Fruit fly (Drosophila melanogaster): ENCODE data around the gene CG3386.

Gene CG3386

DNA sequence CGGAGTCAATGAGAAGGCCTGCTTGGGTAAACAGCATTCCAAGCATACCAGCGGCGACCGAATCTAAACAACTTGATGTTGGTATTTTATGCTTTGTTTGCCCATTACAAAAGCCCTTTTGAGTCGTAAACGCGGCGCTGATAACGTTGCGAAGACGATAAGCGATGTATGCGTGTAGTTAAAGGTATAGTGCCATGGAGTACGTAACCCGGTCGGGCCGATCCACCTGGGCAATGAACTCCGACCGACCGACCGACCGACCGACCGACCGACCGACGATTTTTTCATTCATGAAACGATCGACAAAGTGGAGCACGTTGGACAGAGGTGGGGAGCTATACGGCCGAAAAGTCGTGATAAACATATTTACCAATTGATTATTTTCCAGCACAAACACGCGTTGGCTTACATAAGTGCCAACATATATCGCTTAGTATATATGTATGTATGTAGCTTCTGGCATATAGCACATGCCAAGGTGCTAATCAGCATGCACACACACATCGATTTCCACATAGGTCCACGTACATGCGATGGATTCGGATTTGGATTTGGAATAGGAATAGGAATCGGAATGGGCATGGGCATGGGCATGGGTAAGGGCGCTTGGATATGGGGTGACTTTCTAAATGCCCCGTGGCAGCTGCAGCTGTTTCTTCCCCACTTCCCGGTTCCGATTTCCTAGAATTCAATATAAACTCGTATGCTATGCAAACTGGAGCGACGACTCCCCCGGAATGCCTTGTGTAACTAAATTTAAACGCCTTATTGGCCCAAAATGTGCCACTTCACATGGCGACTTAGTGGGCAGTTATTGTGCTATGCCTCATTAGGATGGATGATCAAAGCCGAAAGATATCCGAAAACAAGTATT is 39.2 kb downstream of the CG3386 start (continued):
- no peak for TF ChIP-seq Tbp (GFP tag; optimal IDR thresholded peaks at IDR 0.05)
- peak; percentile 24 for TF ChIP-seq p53 (GFP tag; optimal IDR thresholded peaks at IDR 0.05)
- TF ChIP-seq Stat92E (GFP tag; optimal IDR thresholded peaks at IDR 0.05): peak in 1 of 3 experiments; percentile 68
- TF ChIP-seq CG2202 (tag; optimal IDR thresholded peaks at IDR 0.05): peak; percentile 38
- TF ChIP-seq Chrac-16 (GFP tag; optimal IDR thresholded peaks at IDR 0.05): no peak
- no peak for TF ChIP-seq pzg (GFP tag; optimal IDR thresholded peaks at IDR 0.05)
- peak; percentile 12 for TF ChIP-seq NC2α (GFP tag; optimal IDR thresholded peaks at IDR 0.05)
- no peak for TF ChIP-seq CG12942 (GFP tag; optimal IDR thresholded peaks at IDR 0.05)
- TF ChIP-seq Hr78 (GFP tag; optimal IDR thresholded peaks at IDR 0.05): peak in 1 of 2 experiments; percentile 98
- TF ChIP-seq CG30020 (tag; optimal IDR thresholded peaks at IDR 0.05): no peak
- no peak for TF ChIP-seq Poxn (GFP tag; IDR thresholded peaks at IDR 0.05)
- 0 out of 3 replicates have a peak, but pooled peaks have one; percentile 6 for TF ChIP-seq otp (GFP tag; IDR thresholded peaks at IDR 0.05)
- TF ChIP-seq Six4 (GFP tag; optimal IDR thresholded peaks at IDR 0.05): no peak
- no peak for TF ChIP-seq Hr3 (GFP tag; optimal IDR thresholded peaks at IDR 0.05)
- TF ChIP-seq trem (tag; optimal IDR thresholded peaks at IDR 0.05): no peak
- TF ChIP-seq GATAe (GFP tag; conservative IDR thresholded peaks at IDR 0.05): no peak
- peak; percentile 78 for TF ChIP-seq mirr (GFP tag; optimal IDR thresholded peaks at IDR 0.05)
- peak; percentile 31 for TF ChIP-seq Mad (GFP tag; optimal IDR thresholded peaks at IDR 0.05)
- TF ChIP-seq kay (GFP tag; optimal IDR thresholded peaks at IDR 0.05): no peak
- TF ChIP-seq CG32767 (GFP tag; IDR thresholded peaks at IDR 0.05): no peak
- peak; percentile 44 for TF ChIP-seq CG17568 (GFP tag; optimal IDR thresholded peaks at IDR 0.05)
- TF ChIP-seq zfh2 (GFP tag; optimal IDR thresholded peaks at IDR 0.05): no peak
- no peak for TF ChIP-seq ato (GFP tag; IDR thresholded peaks at IDR 0.05; ENCODE audit: partially characterized antibody)
- TF ChIP-seq crol (GFP tag; IDR thresholded peaks at IDR 0.05): 0 out of 2 replicates have a peak, but pooled peaks have one; percentile 7
- TF ChIP-seq Awh (GFP tag; IDR thresholded peaks at IDR 0.05): peak; percentile 14; the same call in 1 of the 2 replicates
- no peak for TF ChIP-seq CG1792 (GFP tag; optimal IDR thresholded peaks at IDR 0.05)
- TF ChIP-seq CG42726 (GFP tag; IDR thresholded peaks at IDR 0.05; ENCODE audit: partially characterized antibody): no peak
- peak; percentile 44 for TF ChIP-seq CG33213 (GFP tag; optimal IDR thresholded peaks at IDR 0.05)
- no peak for TF ChIP-seq CG11723 (GFP tag; optimal IDR thresholded peaks at IDR 0.05)
- no peak for TF ChIP-seq ken (GFP tag; IDR thresholded peaks at IDR 0.05)
- no peak for TF ChIP-seq Nf-YB (GFP tag; optimal IDR thresholded peaks at IDR 0.05)
- TF ChIP-seq jumu (GFP tag; optimal IDR thresholded peaks at IDR 0.05): no peak
- TF ChIP-seq tin (GFP tag; optimal IDR thresholded peaks at IDR 0.05): no peak
- TF ChIP-seq Dfd (GFP tag; optimal IDR thresholded peaks at IDR 0.05): no peak
- no peak for TF ChIP-seq CG11560 (tag; IDR thresholded peaks at IDR 0.05)
- TF ChIP-seq CG32772 (GFP tag; IDR thresholded peaks at IDR 0.05): no peak
- no peak for TF ChIP-seq hkb (optimal IDR thresholded peaks at IDR 0.05)
- 0 out of 2 replicates have a peak, but pooled peaks have one; percentile 24 for TF ChIP-seq hkb (GFP tag; IDR thresholded peaks at IDR 0.05)
- TF ChIP-seq B-H1 (GFP tag; IDR thresholded peaks at IDR 0.05): peak; percentile 20; the same call in 1 of the 3 replicates
- TF ChIP-seq CG10431 (GFP tag; optimal IDR thresholded peaks at IDR 0.05): peak; percentile 71
- TF ChIP-seq Sry-δ (GFP tag; optimal IDR thresholded peaks at IDR 0.05): no peak
- TF ChIP-seq Side (GFP tag; optimal IDR thresholded peaks at IDR 0.05): peak; percentile 35
- TF ChIP-seq tll (GFP tag; optimal IDR thresholded peaks at IDR 0.05): no peak
- TF ChIP-seq nau (GFP tag; optimal IDR thresholded peaks at IDR 0.05): peak; percentile 87
- no peak for TF ChIP-seq CG9437 (GFP tag; optimal IDR thresholded peaks at IDR 0.05)
- TF ChIP-seq tna (GFP tag; IDR thresholded peaks at IDR 0.05; ENCODE audit: partially characterized antibody): no peak
- no peak for TF ChIP-seq CG2678 (tag; optimal IDR thresholded peaks at IDR 0.05)
- no peak for TF ChIP-seq CG11093 (GFP tag; IDR thresholded peaks at IDR 0.05)
- TF ChIP-seq dpn (GFP tag; optimal IDR thresholded peaks at IDR 0.05): no peak
